Fruit fly (Drosophila melanogaster) whole organism, prepupa: ENCODE results near the gene CG34428.

Source experiments
- CG10631 ChIP-seq: fragments of 200-800 bp; sonication (Bioruptor generic); optimal IDR thresholded peaks from 2 replicates; lab custom pipeline; 2016; ENCODE audit warnings: missing biosample characterization, missing genetic modification characterization
- CG10669 ChIP-seq: fragments of 200-800 bp; sonication (Bioruptor generic); optimal IDR thresholded peaks from 3 replicates; lab custom pipeline; 2018; ENCODE audit warnings: missing biosample characterization, mild to moderate bottlenecking, missing genetic modification characterization, moderate library complexity
- CG11294 ChIP-seq: fragments of 200-800 bp; sonication (Bioruptor generic); IDR thresholded peaks from 2 replicates; pipeline ENCODE4 v1.3.6; 2022; ENCODE audit warnings: missing biosample characterization, missing genetic modification characterization
- CG11762 ChIP-seq: fragments of 200-800 bp; sonication (Bioruptor generic); optimal IDR thresholded peaks from 3 replicates; lab custom pipeline; 2016; ENCODE audit warnings: missing biosample characterization, missing genetic modification characterization; ENCODE audit not compliant: insufficient read depth
- CG11902 ChIP-seq: fragments of 200-800 bp; sonication (Bioruptor generic); optimal IDR thresholded peaks from 3 replicates; lab custom pipeline; 2016; ENCODE audit warnings: missing biosample characterization, missing genetic modification characterization
- CG15336 ChIP-seq: fragments of 200-800 bp; sonication (Bioruptor generic); IDR thresholded peaks from 2 replicates; pipeline ENCODE4 v1.3.6; 2022; ENCODE audit warnings: missing biosample characterization, missing genetic modification characterization
- CG16779 ChIP-seq: fragments of 200-800 bp; sonication (Bioruptor generic); optimal IDR thresholded peaks from 3 replicates; lab custom pipeline; 2017; ENCODE audit warnings: missing biosample characterization, mild to moderate bottlenecking, missing genetic modification characterization
- CG3032 ChIP-seq: fragments of 200-800 bp; optimal IDR thresholded peaks from 2 replicates; lab custom pipeline; 2019; ENCODE audit warnings: missing biosample characterization, mild to moderate bottlenecking, missing genetic modification characterization, moderate library complexity
- CG31627 ChIP-seq: fragments of 200-800 bp; sonication (Bioruptor generic); optimal IDR thresholded peaks from 3 replicates; lab custom pipeline; 2016; ENCODE audit warnings: missing biosample characterization, missing genetic modification characterization
- CG32006 ChIP-seq: fragments of 200-800 bp; sonication (Bioruptor generic); optimal IDR thresholded peaks from 3 replicates; lab custom pipeline; 2017; ENCODE audit warnings: missing biosample characterization, mild to moderate bottlenecking, missing genetic modification characterization
- CG34406 ChIP-seq: fragments of 200-800 bp; sonication (Bioruptor generic); optimal IDR thresholded peaks from 3 replicates; lab custom pipeline; 2016; ENCODE audit warnings: missing biosample characterization, missing genetic modification characterization
- CG3919 ChIP-seq: fragments of 200-800 bp; sonication (Bioruptor generic); optimal IDR thresholded peaks from 3 replicates; lab custom pipeline; 2016; ENCODE audit warnings: missing biosample characterization, missing genetic modification characterization
- CG4318 ChIP-seq: fragments of 200-800 bp; sonication (Bioruptor generic); optimal IDR thresholded peaks from 3 replicates; lab custom pipeline; 2017; ENCODE audit warnings: missing biosample characterization, mild to moderate bottlenecking, missing genetic modification characterization
- CG6163 ChIP-seq: fragments of 200-800 bp; sonication (Bioruptor generic); IDR thresholded peaks from 3 replicates; pipeline ENCODE4 v1.3.6; 2022; ENCODE audit warnings: missing biosample characterization, missing genetic modification characterization
- CG6854 ChIP-seq: fragments of 200-800 bp; sonication (Bioruptor generic); optimal IDR thresholded peaks from 2 replicates; lab custom pipeline; 2017; ENCODE audit warnings: missing biosample characterization, mild to moderate bottlenecking, missing genetic modification characterization
- CG7368 ChIP-seq: fragments of 200-800 bp; sonication (Bioruptor generic); optimal IDR thresholded peaks from 3 replicates; lab custom pipeline; 2016; ENCODE audit warnings: missing biosample characterization, missing genetic modification characterization
- Eip78C ChIP-seq: fragments of 200-800 bp; sonication (Bioruptor generic); peaks from one replicate; lab custom pipeline; 2016; ENCODE audit warnings: missing biosample characterization, missing genetic modification characterization
- Eip93F ChIP-seq: fragments of 200-800 bp; sonication (Bioruptor generic); optimal IDR thresholded peaks from 2 replicates; lab custom pipeline; 2016; ENCODE audit warnings: missing biosample characterization, mild to moderate bottlenecking, missing genetic modification characterization
- Ets21C ChIP-seq: fragments of 200-800 bp; sonication (Bioruptor generic); optimal IDR thresholded peaks from 3 replicates; lab custom pipeline; 2016; ENCODE audit warnings: missing biosample characterization, missing genetic modification characterization
- Ets96B ChIP-seq: fragments of 200-800 bp; optimal IDR thresholded peaks from 2 replicates; lab custom pipeline; 2019; ENCODE audit warnings: missing biosample characterization, mild to moderate bottlenecking, missing genetic modification characterization, moderate library complexity
- Gug ChIP-seq: fragments of 200-800 bp; sonication (Bioruptor generic); IDR thresholded peaks from 2 replicates; pipeline ENCODE4 v1.3.6; 2022; ENCODE audit warnings: missing biosample characterization, missing genetic modification characterization
- Hr38 ChIP-seq: sonication (Bioruptor generic); optimal IDR thresholded peaks from 2 replicates; lab custom pipeline; 2016; ENCODE audit warnings: missing biosample characterization, missing genetic modification characterization
- Hr39 ChIP-seq: fragments of 200-800 bp; sonication (Bioruptor generic); optimal IDR thresholded peaks from 2 replicates; lab custom pipeline; 2016; ENCODE audit warnings: missing biosample characterization, missing genetic modification characterization
- Lpt ChIP-seq: fragments of 200-800 bp; sonication (Bioruptor generic); optimal IDR thresholded peaks from 3 replicates; lab custom pipeline; 2016; ENCODE audit warnings: missing biosample characterization, missing genetic modification characterization
- OdsH ChIP-seq: fragments of 200-800 bp; sonication (Bioruptor generic); optimal IDR thresholded peaks from 3 replicates; lab custom pipeline; 2016; ENCODE audit warnings: missing biosample characterization, missing genetic modification characterization
- Smox ChIP-seq: fragments of 200-800 bp; sonication (Bioruptor generic); optimal IDR thresholded peaks from 3 replicates; lab custom pipeline; 2016; ENCODE audit warnings: missing biosample characterization, missing genetic modification characterization
- Sox14 ChIP-seq: fragments of 200-800 bp; sonication (Bioruptor generic); optimal IDR thresholded peaks from 3 replicates; lab custom pipeline; 2016; ENCODE audit warnings: missing biosample characterization, missing genetic modification characterization
- Sox15 ChIP-seq: fragments of 200-800 bp; sonication (Bioruptor generic); optimal IDR thresholded peaks from 3 replicates; lab custom pipeline; 2016; ENCODE audit warnings: missing biosample characterization, missing genetic modification characterization
- achi ChIP-seq: fragments of 200-800 bp; sonication (Bioruptor generic); optimal IDR thresholded peaks from 3 replicates; lab custom pipeline; 2016; ENCODE audit warnings: missing biosample characterization, missing genetic modification characterization
- acj6 ChIP-seq: fragments of 200-800 bp; sonication (Bioruptor generic); optimal IDR thresholded peaks from 3 replicates; lab custom pipeline; 2016; ENCODE audit warnings: missing biosample characterization, missing genetic modification characterization
- cyc ChIP-seq: fragments of 200-800 bp; sonication (Bioruptor generic); optimal IDR thresholded peaks from 3 replicates; lab custom pipeline; 2016; ENCODE audit warnings: missing biosample characterization, missing genetic modification characterization
- fd59A ChIP-seq: fragments of 200-800 bp; sonication (Bioruptor generic); optimal IDR thresholded peaks from 2 replicates; lab custom pipeline; 2017; ENCODE audit warnings: missing biosample characterization, mild to moderate bottlenecking, missing genetic modification characterization, missing genetic modification reagents
- fd85E ChIP-seq: fragments of 200-800 bp; sonication (Bioruptor generic); optimal IDR thresholded peaks from 3 replicates; lab custom pipeline; 2016; ENCODE audit warnings: missing biosample characterization, missing genetic modification characterization
- lz ChIP-seq: fragments of 200-800 bp; sonication (Bioruptor generic); optimal IDR thresholded peaks from 3 replicates; lab custom pipeline; 2016; ENCODE audit warnings: missing biosample characterization, missing genetic modification characterization
- spab ChIP-seq: fragments of 200-800 bp; sonication (Bioruptor generic); optimal IDR thresholded peaks from 2 replicates; lab custom pipeline; 2017; ENCODE audit warnings: missing biosample characterization, mild to moderate bottlenecking, missing genetic modification characterization, missing genetic modification reagents
- ss ChIP-seq, 2 experiments: fragments of 200-800 bp; sonication (Bioruptor generic); optimal IDR thresholded peaks; 2 replicates in 1 of 2; 3 replicates in 1 of 2; lab custom pipeline; 2017 to 2018; ENCODE audit warnings: mild to moderate bottlenecking in 2 of 2, missing biosample characterization in 2 of 2, missing genetic modification characterization in 2 of 2, moderate library complexity in 1 of 2
- svp ChIP-seq: fragments of 200-800 bp; sonication (Bioruptor generic); peaks from one replicate; lab custom pipeline; 2016; ENCODE audit warnings: missing biosample characterization, missing genetic modification characterization

The CG34428 gene

DNA sequence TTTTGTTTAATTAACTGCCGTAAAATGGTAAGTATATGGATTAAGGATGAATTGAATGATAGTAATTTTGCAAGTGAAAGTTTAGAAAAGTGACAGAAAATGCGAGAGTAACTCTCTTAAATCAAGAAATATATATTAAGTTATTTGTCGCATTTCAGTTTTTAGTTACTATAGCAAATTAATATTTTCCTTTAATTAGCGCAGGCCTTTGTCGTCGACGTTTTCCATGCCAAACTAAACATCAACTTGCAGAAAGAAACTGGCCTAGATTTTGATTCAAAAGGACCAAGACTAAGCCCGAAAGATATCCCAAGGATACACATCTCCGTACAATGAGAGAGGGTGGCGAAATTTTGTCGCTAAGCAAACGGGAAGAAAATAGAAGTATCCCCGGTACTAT is 25.6 kb downstream of the CG34428 start, which contains the start of gene CG17300:
Gene CG17300, minus strand, starts transcription at position 101 of the 400 bp plus-strand sequence.
- no peak for TF ChIP-seq Lpt
- TF ChIP-seq CG3919 (GFP tag; lab: Kevin White, UChicago), result no peak
- no peak for TF ChIP-seq CG6854 (GFP tag; lab: Kevin White, UChicago)
- no peak for TF ChIP-seq Hr39 (GFP tag; lab: Kevin White, UChicago)

dm6 chr3L:13089869-13090268 is 28.3 kb downstream of the CG34428 start, which contains the start of gene CG11251:
Gene CG11251 (minus strand): TSS chr3L:13089969.
- TF ChIP-seq CG6854 (GFP tag; lab: Kevin White, UChicago), result no peak
- TF ChIP-seq CG3919 (GFP tag; lab: Kevin White, UChicago), result no peak
- no peak for TF ChIP-seq Hr38 (GFP tag; lab: Kevin White, UChicago)
- TF ChIP-seq Hr39 (GFP tag; lab: Kevin White, UChicago), result no peak
- no peak for TF ChIP-seq CG11294
- TF ChIP-seq OdsH, result no peak
- no peak for TF ChIP-seq CG4318 (GFP tag; lab: Kevin White, UChicago)
- TF ChIP-seq Lpt, result no peak

dm6 chr3L:13099151-13099550 is 37.6 kb downstream of the CG34428 start:
- TF ChIP-seq CG11294 (no peak), spab (GFP tag; lab: Kevin White, UChicago) (no peak), ss (GFP tag; optimal IDR thresholded peaks at IDR 0.05; lab: Kevin White, UChicago) (peak in 1 of 2 experiments; percentile 29)

DNA sequence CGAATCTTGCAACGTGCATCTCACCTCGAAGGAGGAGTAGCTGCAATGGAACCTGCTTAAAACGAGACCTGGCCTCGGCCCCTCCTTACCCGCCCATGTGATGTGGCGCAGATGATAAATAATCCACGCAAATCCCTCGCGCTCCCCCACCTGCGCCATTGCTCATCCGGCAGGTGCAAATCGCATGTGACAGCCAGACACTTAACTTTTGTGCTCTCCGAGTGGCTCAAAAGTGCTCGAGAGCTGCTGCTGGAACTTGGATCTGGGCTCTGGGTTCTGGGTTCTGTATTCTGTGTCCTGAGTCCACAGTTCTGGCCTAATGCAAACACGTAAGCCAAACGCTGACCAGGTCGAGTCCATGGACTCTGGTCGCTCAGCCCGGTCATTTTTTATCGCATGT is 38.9 kb downstream of the CG34428 start:
- TF ChIP-seq Gug (GFP tag; lab: Robert Waterston, UW) (0 out of 2 replicates have a peak, but pooled peaks have one; percentile 9), Eip78C (GFP tag; lab: Kevin White, UChicago) (peak; percentile 63), Ets96B (tag; lab: Kevin White, UChicago) (no peak), Hr39 (GFP tag; lab: Kevin White, UChicago) (no peak), CG7368 (GFP tag; lab: Kevin White, UChicago) (no peak), CG10631 (GFP tag; lab: Kevin White, UChicago) (no peak), ss (GFP tag; optimal IDR thresholded peaks at IDR 0.05; lab: Kevin White, UChicago) (peak in 1 of 2 experiments; percentile 52), CG11762 (GFP tag; lab: Kevin White, UChicago) (no peak), svp (GFP tag; lab: Kevin White, UChicago) (no peak), fd59A (GFP tag; lab: Kevin White, UChicago) (no peak), Hr38 (GFP tag; lab: Kevin White, UChicago) (no peak), CG3919 (GFP tag; lab: Kevin White, UChicago) (no peak)
- TF ChIP-seq, all 60 proteins: peak for 3

dm6 chr3L:13105863-13106262 is 44.3 kb downstream of the CG34428 start:
- TF ChIP-seq Gug (GFP tag; lab: Robert Waterston, UW), result no peak
- no peak for TF ChIP-seq CG11902 (GFP tag; lab: Kevin White, UChicago)
- no peak for TF ChIP-seq achi (GFP tag; lab: Kevin White, UChicago)
- no peak for TF ChIP-seq ss (GFP tag; optimal IDR thresholded peaks at IDR 0.05; lab: Kevin White, UChicago)
- TF ChIP-seq Eip93F (GFP tag; lab: Kevin White, UChicago), result no peak
- TF ChIP-seq acj6, result no peak
- TF ChIP-seq fd85E (GFP tag; lab: Kevin White, UChicago), result no peak

DNA sequence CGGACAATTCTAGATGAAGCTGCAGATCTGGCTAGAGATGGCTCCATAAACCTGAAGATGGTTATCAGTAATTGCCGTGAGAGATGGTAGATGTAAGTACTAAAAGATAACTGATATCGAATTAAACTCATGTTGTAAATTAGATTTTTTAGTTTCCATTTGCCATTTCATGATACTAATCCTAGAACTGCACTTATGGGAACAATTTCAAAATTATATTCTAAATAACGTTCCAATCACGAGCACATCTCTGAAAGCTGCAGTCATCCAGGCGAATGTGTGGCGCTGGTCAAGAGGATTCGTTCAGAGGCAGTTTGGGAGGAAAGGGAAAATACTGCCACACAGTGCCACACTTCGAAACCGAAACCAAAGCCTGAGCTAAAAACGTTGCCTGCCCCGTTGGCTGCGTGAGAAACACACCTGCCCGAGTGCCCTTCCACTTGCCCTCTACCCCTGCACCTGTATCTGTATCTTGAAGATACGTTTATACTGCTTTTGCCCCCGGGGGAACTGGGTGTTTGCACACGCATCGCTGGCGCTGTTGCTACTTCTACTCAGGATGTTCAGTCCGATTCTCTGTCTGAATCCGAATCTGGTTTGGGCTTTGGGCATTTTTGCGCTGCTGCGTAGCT is 45.9 kb downstream of the CG34428 start:
- peak; percentile 43 for TF ChIP-seq Smox
- no peak for TF ChIP-seq Sox15
- peak; percentile 83 to 88 for TF ChIP-seq ss (GFP tag; optimal IDR thresholded peaks at IDR 0.05; lab: Kevin White, UChicago)
- no peak for TF ChIP-seq CG6163 (GFP tag; lab: Robert Waterston, UW)
- TF ChIP-seq CG34406 (GFP tag; lab: Kevin White, UChicago), result peak; percentile 30
- TF ChIP-seq Eip78C (GFP tag; lab: Kevin White, UChicago), result peak; percentile 94
- TF ChIP-seq Hr38 (GFP tag; lab: Kevin White, UChicago), result no peak
- peak; percentile 50 for TF ChIP-seq lz (GFP tag; lab: Kevin White, UChicago)
- peak; percentile 76 for TF ChIP-seq Ets96B (tag; lab: Kevin White, UChicago)
- peak; percentile 22 for TF ChIP-seq Hr39 (GFP tag; lab: Kevin White, UChicago)
- peak; percentile 15 for TF ChIP-seq CG16779 (tag; lab: Kevin White, UChicago)
- peak; percentile 48 for TF ChIP-seq Sox14 (GFP tag; lab: Kevin White, UChicago)
- TF ChIP-seq CG11762 (GFP tag; lab: Kevin White, UChicago), result no peak
- peak; percentile 79 for TF ChIP-seq CG10669 (GFP tag; lab: Kevin White, UChicago)
- TF ChIP-seq CG4318 (GFP tag; lab: Kevin White, UChicago), result no peak
- peak; percentile 16 for TF ChIP-seq CG11902 (GFP tag; lab: Kevin White, UChicago)
- peak; percentile 39 for TF ChIP-seq cyc (GFP tag; lab: Kevin White, UChicago)
- TF ChIP-seq CG15336 (GFP tag; lab: Robert Waterston, UW), result no peak
- peak; percentile 77 for TF ChIP-seq spab (GFP tag; lab: Kevin White, UChicago)
- TF ChIP-seq CG11294, result no peak
- peak; percentile 66 for TF ChIP-seq svp (GFP tag; lab: Kevin White, UChicago)
- TF ChIP-seq CG32006 (GFP tag; lab: Kevin White, UChicago), result no peak
- TF ChIP-seq Ets21C (GFP tag; lab: Kevin White, UChicago), result peak; percentile 26
- TF ChIP-seq CG31627 (GFP tag; lab: Kevin White, UChicago), result peak; percentile 27
- peak; percentile 84 for TF ChIP-seq CG3032 (tag; lab: Kevin White, UChicago)
